Fruit fly (Drosophila melanogaster) whole organism, embryonic: Measurements from ENCODE around the gene Nepl12.

Experiments used
- CG17186 ChIP-seq: fragments of 200-800 bp; sonication (Bioruptor generic); optimal IDR thresholded peaks from 3 replicates; lab custom pipeline; 2017; ENCODE audit warnings: missing biosample characterization, missing genetic modification reagents, missing genetic modification characterization
- CG42726 ChIP-seq: fragments of 200-800 bp; sonication (Bioruptor generic); IDR thresholded peaks from 2 replicates; pipeline ENCODE4 v1.3.6; 2022; ENCODE audit warnings: missing biosample characterization, missing genetic modification characterization; ENCODE audit not compliant: partially characterized antibody
- CG4424 ChIP-seq: fragments of 200-800 bp; sonication (Bioruptor generic); optimal IDR thresholded peaks from 3 replicates; lab custom pipeline; 2016; ENCODE audit warnings: missing biosample characterization, missing genetic modification characterization
- CG7963 ChIP-seq: fragments of 200-800 bp; sonication (Bioruptor generic); IDR thresholded peaks from 3 replicates; pipeline ENCODE4 v1.3.6; 2022; ENCODE audit warnings: missing biosample characterization, missing genetic modification characterization; ENCODE audit not compliant: partially characterized antibody
- CG9797 ChIP-seq: fragments of 200-800 bp; sonication (Bioruptor generic); optimal IDR thresholded peaks from 3 replicates; lab custom pipeline; 2018; ENCODE audit warnings: missing biosample characterization, mild to moderate bottlenecking, missing genetic modification characterization
- Doc3 ChIP-seq: fragments of 200-800 bp; sonication (Bioruptor generic); IDR thresholded peaks from 3 replicates; pipeline ENCODE4 v1.3.6; 2022; ENCODE audit warnings: missing biosample characterization, missing genetic modification characterization; ENCODE audit not compliant: partially characterized antibody
- HmgZ ChIP-seq: fragments of 200-800 bp; sonication (Bioruptor generic); optimal IDR thresholded peaks from 2 replicates; lab custom pipeline; 2018; ENCODE audit warnings: missing biosample characterization, mild to moderate bottlenecking, missing genetic modification characterization
- Sin3A ChIP-seq: fragments of >200 bp; optimal IDR thresholded peaks from 2 replicates; lab custom pipeline; 2018
- ato ChIP-seq: fragments of 200-800 bp; sonication (Bioruptor generic); IDR thresholded peaks from 2 replicates; pipeline ENCODE4 v1.3.6; 2022; ENCODE audit warnings: missing biosample characterization, missing genetic modification characterization; ENCODE audit not compliant: partially characterized antibody
- caup ChIP-seq: fragments of 200-800 bp; sonication (Bioruptor generic); optimal IDR thresholded peaks from 3 replicates; lab custom pipeline; 2017; ENCODE audit warnings: missing biosample characterization, mild to moderate bottlenecking, missing genetic modification characterization, moderate library complexity; ENCODE audit not compliant: severe bottlenecking
- cg ChIP-seq: fragments of 200-800 bp; sonication (Bioruptor generic); optimal IDR thresholded peaks from 3 replicates; lab custom pipeline; 2019; ENCODE audit warnings: missing biosample characterization, mild to moderate bottlenecking, missing genetic modification characterization, moderate library complexity
- gem ChIP-seq: fragments of 200-800 bp; sonication (Bioruptor generic); optimal IDR thresholded peaks from 2 replicates; lab custom pipeline; 2019; ENCODE audit warnings: missing biosample characterization, mild to moderate bottlenecking, missing genetic modification characterization, moderate library complexity
- gfzf ChIP-seq: fragments of 200-800 bp; sonication (Bioruptor generic); optimal IDR thresholded peaks from 2 replicates; lab custom pipeline; 2016; ENCODE audit warnings: missing biosample characterization, mild to moderate bottlenecking, missing genetic modification characterization, moderate library complexity
- nmo ChIP-seq: fragments of 200-800 bp; sonication (Bioruptor generic); optimal IDR thresholded peaks from 2 replicates; lab custom pipeline; 2018; ENCODE audit warnings: missing biosample characterization, mild to moderate bottlenecking, missing genetic modification characterization, moderate library complexity
- pzg ChIP-seq: fragments of 200-800 bp; sonication (Bioruptor generic); optimal IDR thresholded peaks from 3 replicates; lab custom pipeline; 2018; ENCODE audit warnings: missing biosample characterization, mild to moderate bottlenecking, missing genetic modification characterization, moderate library complexity
- stwl ChIP-seq: fragments of 200-800 bp; sonication (Bioruptor generic); optimal IDR thresholded peaks from 3 replicates; lab custom pipeline; 2018; ENCODE audit warnings: missing biosample characterization, mild to moderate bottlenecking, missing genetic modification characterization, moderate library complexity
- trem ChIP-seq: fragments of 200-800 bp; optimal IDR thresholded peaks from 3 replicates; lab custom pipeline; 2019; ENCODE audit warnings: missing biosample characterization, mild to moderate bottlenecking, missing genetic modification characterization, moderate library complexity
- tup ChIP-seq: fragments of 200-800 bp; sonication (Bioruptor generic); optimal IDR thresholded peaks from 2 replicates; lab custom pipeline; 2016; ENCODE audit warnings: missing biosample characterization, mild to moderate bottlenecking, missing genetic modification characterization, moderate library complexity
- zen2 ChIP-seq: fragments of 200-800 bp; sonication (Bioruptor generic); IDR thresholded peaks from 3 replicates; pipeline ENCODE4 v1.3.6; 2022; ENCODE audit warnings: missing biosample characterization, missing genetic modification characterization; ENCODE audit not compliant: partially characterized antibody

Gene Nepl12

dm6 chr3R:9725121-9725956, 50.0 kb downstream of the Nepl12 start, which contains the start of gene hyd (continued):
- peak; percentile 24 for TF ChIP-seq CG17186
- TF ChIP-seq CG9797 (GFP tag; lab: Kevin White, UChicago) = peak; percentile 88
- peak; percentile 64; the same call in 2 of the 3 replicates for TF ChIP-seq CG7963 (GFP tag; lab: Robert Waterston, UW)
- TF ChIP-seq Doc3 (GFP tag; lab: Robert Waterston, UW) = peak; percentile 78; the same call in 2 of the 3 replicates
- TF ChIP-seq stwl (tag; lab: Kevin White, UChicago) = peak; percentile 62
- peak; percentile 70 for TF ChIP-seq Sin3A (lab: Kevin White, UChicago)
- peak; percentile 28 for TF ChIP-seq HmgZ (tag; lab: Kevin White, UChicago)
- TF ChIP-seq gem (tag; lab: Kevin White, UChicago) = no peak
- peak; percentile 74; the same call in 1 of the 2 replicates for TF ChIP-seq CG42726 (GFP tag; lab: Robert Waterston, UW)
- peak; percentile 98 for TF ChIP-seq cg
- TF ChIP-seq trem (tag; lab: Kevin White, UChicago) = peak; percentile 97
- TF ChIP-seq caup (GFP tag; lab: Kevin White, UChicago) = no peak
- TF ChIP-seq zen2 (GFP tag; lab: Robert Waterston, UW) = peak; percentile 66
- TF ChIP-seq CG4424 (GFP tag; lab: Kevin White, UChicago) = peak; percentile 2
- TF ChIP-seq ato (GFP tag; lab: Robert Waterston, UW) = peak; percentile 73
- peak; percentile 61 for TF ChIP-seq gfzf (GFP tag; lab: Kevin White, UChicago)
- peak; percentile 83 for TF ChIP-seq pzg (GFP tag; lab: Kevin White, UChicago)
- TF ChIP-seq tup (GFP tag; lab: Kevin White, UChicago) = no peak
- TF ChIP-seq nmo (GFP tag; lab: Kevin White, UChicago) = peak; percentile 62
